Worm (Caenorhabditis elegans): ENCODE measurements around the gene slc-17.7.

The slc-17.7 gene

ce11 chrV:9247416-9247815 lies 18.9 kb downstream of the slc-17.7 start:
- TF ChIP-seq fos-1 (tag; optimal IDR thresholded peaks at IDR 0.05) (no peak), ceh-16 (tag; optimal IDR thresholded peaks at IDR 0.05) (no peak), lin-39 (tag; optimal IDR thresholded peaks at IDR 0.05) (peak; percentile 56), nfya-1 (tag; optimal IDR thresholded peaks at IDR 0.05; ENCODE audit: insufficient read depth) (peak; percentile 43), aly-2 (tag; optimal IDR thresholded peaks at IDR 0.05) (no peak), snpc-4 (tag; optimal IDR thresholded peaks at IDR 0.05) (no peak), hmg-11 (tag; optimal IDR thresholded peaks at IDR 0.05) (peak; percentile 37), nhr-76 (tag; optimal IDR thresholded peaks at IDR 0.05) (no peak), lin-15B (tag; optimal IDR thresholded peaks at IDR 0.05) (no peak), sea-2 (GFP tag; optimal IDR thresholded peaks at IDR 0.05) (no peak)

ce11 chrV:9246260-9246659 lies 20.0 kb downstream of the slc-17.7 start, which contains the start of gene aat-2:
aat-2 (minus strand) TSS chrV:9246360.
- TF ChIP-seq nhr-11 (tag; optimal IDR thresholded peaks at IDR 0.05) (no peak), fkh-2 (tag; optimal IDR thresholded peaks at IDR 0.05) (no peak), nhr-43 (tag; optimal IDR thresholded peaks at IDR 0.05; ENCODE audit: poor library complexity, severe bottlenecking) (no peak), nfya-1 (tag; optimal IDR thresholded peaks at IDR 0.05; ENCODE audit: insufficient read depth) (no peak), egl-5 (tag; optimal IDR thresholded peaks at IDR 0.05) (no peak), nhr-12 (tag; optimal IDR thresholded peaks at IDR 0.05) (no peak), sea-2 (GFP tag; optimal IDR thresholded peaks at IDR 0.05) (no peak), hmg-11 (tag; optimal IDR thresholded peaks at IDR 0.05) (no peak), mdl-1 (tag; optimal IDR thresholded peaks at IDR 0.05) (no peak), eor-1 (tag; optimal IDR thresholded peaks at IDR 0.05) (no peak), tbx-2 (tag; optimal IDR thresholded peaks at IDR 0.05) (no peak), nhr-76 (tag; optimal IDR thresholded peaks at IDR 0.05) (no peak), nhr-67 (tag; optimal IDR thresholded peaks at IDR 0.05) (no peak), skn-1 (tag; optimal IDR thresholded peaks at IDR 0.05) (no peak), ztf-4 (tag; optimal IDR thresholded peaks at IDR 0.05) (no peak), ceh-28 (tag; optimal IDR thresholded peaks at IDR 0.05) (no peak), fkh-10 (GFP tag; optimal IDR thresholded peaks at IDR 0.05) (no peak), pqm-1 (tag; optimal IDR thresholded peaks at IDR 0.05) (no peak)

- no peak for TF ChIP-seq unc-62 (GFP tag; optimal IDR thresholded peaks at IDR 0.05)
- TF ChIP-seq tbx-2 (tag; optimal IDR thresholded peaks at IDR 0.05), result peak; percentile 59
- no peak for TF ChIP-seq nhr-28 (tag; optimal IDR thresholded peaks at IDR 0.05)
- TF ChIP-seq eor-1 (tag; optimal IDR thresholded peaks at IDR 0.05), result no peak
- peak; percentile 73 for TF ChIP-seq lin-15B (tag; optimal IDR thresholded peaks at IDR 0.05)
- no peak for TF ChIP-seq ceh-82 (tag; optimal IDR thresholded peaks at IDR 0.05)
- TF ChIP-seq sea-2 (GFP tag; optimal IDR thresholded peaks at IDR 0.05), result no peak
- TF ChIP-seq ceh-28 (tag; optimal IDR thresholded peaks at IDR 0.05), result peak; percentile 55
- TF ChIP-seq daf-12 (tag; optimal IDR thresholded peaks at IDR 0.05), result no peak
- TF ChIP-seq fkh-10 (GFP tag; optimal IDR thresholded peaks at IDR 0.05), result peak; percentile 85
- peak; percentile 88 for TF ChIP-seq nhr-23 (tag; optimal IDR thresholded peaks at IDR 0.05)
- peak; percentile 28 for TF ChIP-seq pqm-1 (tag; optimal IDR thresholded peaks at IDR 0.05)
- no peak for TF ChIP-seq elt-1 (tag; optimal IDR thresholded peaks at IDR 0.05)
- TF ChIP-seq elt-2 (tag; optimal IDR thresholded peaks at IDR 0.05), result peak; percentile 78
- TF ChIP-seq nfya-1 (tag; optimal IDR thresholded peaks at IDR 0.05; ENCODE audit: insufficient read depth), result peak; percentile 79
- peak; percentile 76 for TF ChIP-seq egl-5 (tag; optimal IDR thresholded peaks at IDR 0.05)
- TF ChIP-seq pha-4 (tag; optimal IDR thresholded peaks at IDR 0.05), result peak; percentile 70
- TF ChIP-seq hmg-11 (tag; optimal IDR thresholded peaks at IDR 0.05), result peak; percentile 60
- peak; percentile 11 for TF ChIP-seq R02D3.7 (tag; optimal IDR thresholded peaks at IDR 0.05)
- no peak for TF ChIP-seq nhr-11 (tag; optimal IDR thresholded peaks at IDR 0.05)
- TF ChIP-seq lsy-12 (tag; optimal IDR thresholded peaks at IDR 0.05), result peak; percentile 28
- no peak for TF ChIP-seq zag-1 (tag; optimal IDR thresholded peaks at IDR 0.05)
- peak; percentile 51 for TF ChIP-seq nhr-43 (tag; optimal IDR thresholded peaks at IDR 0.05; ENCODE audit: poor library complexity, severe bottlenecking)
- TF ChIP-seq ZK546.5 (tag; optimal IDR thresholded peaks at IDR 0.05), result no peak
- peak; percentile 14 for TF ChIP-seq lin-39 (tag; optimal IDR thresholded peaks at IDR 0.05)
- no peak for TF ChIP-seq ceh-16 (tag; optimal IDR thresholded peaks at IDR 0.05)
- TF ChIP-seq fos-1 (tag; optimal IDR thresholded peaks at IDR 0.05), result no peak
- no peak for TF ChIP-seq egl-27 (tag; optimal IDR thresholded peaks at IDR 0.05)
- no peak for TF ChIP-seq skn-1 (tag; optimal IDR thresholded peaks at IDR 0.05)
- no peak for TF ChIP-seq ceh-9 (tag; optimal IDR thresholded peaks at IDR 0.05)
- TF ChIP-seq nhr-76 (tag; optimal IDR thresholded peaks at IDR 0.05), result no peak
- TF ChIP-seq nhr-25 (tag; optimal IDR thresholded peaks at IDR 0.05), result peak; percentile 65
Measured at ce11 chrV:9243171-9243996, 22.9 kb downstream of the slc-17.7 start, which contains the start of gene glo-4. glo-4 (minus strand) TSS chrV:9243221.
